Worm (Caenorhabditis elegans) whole organism, midembryonic: ENCODE data around the gene C10A4.1.

ENCODE experiments used
- T22C8.4 ChIP-seq: fragments of 200-800 bp; sonication (Bioruptor generic); IDR thresholded peaks from 2 replicates; pipeline ENCODE4 v1.3.6; 2022; ENCODE audit warnings: missing genetic modification characterization, missing compliant biosample characterization
- cog-1 ChIP-seq: sonication (generic microtip); optimal IDR thresholded peaks from 2 replicates; lab custom pipeline; 2016; ENCODE audit warnings: missing genetic modification characterization, missing compliant biosample characterization
- flt-1 ChIP-seq: fragments of 200-800 bp; sonication (Bioruptor generic); IDR thresholded peaks from 2 replicates; pipeline ENCODE4 v1.3.6; 2022; ENCODE audit warnings: missing genetic modification characterization, missing compliant biosample characterization
- klf-2 ChIP-seq: fragments of 200-800 bp; sonication (Bioruptor generic); conservative IDR thresholded peaks from 2 replicates; pipeline ENCODE4 v1.3.6; 2022; ENCODE audit warnings: missing genetic modification reagents, missing genetic modification characterization, missing compliant biosample characterization
- med-1 ChIP-seq: sonication (generic microtip); optimal IDR thresholded peaks from 2 replicates; lab custom pipeline; 2017; ENCODE audit warnings: missing genetic modification characterization, mild to moderate bottlenecking, missing compliant biosample characterization, antibody characterized with exemption, missing genetic modification reagents; ENCODE audit not compliant: insufficient read depth
- ref-1 ChIP-seq: fragments of 200-800 bp; sonication (Bioruptor generic); conservative IDR thresholded peaks from 2 replicates; pipeline ENCODE4 v1.3.6; 2022; ENCODE audit warnings: missing genetic modification reagents, missing genetic modification characterization, missing compliant biosample characterization
- tab-1 ChIP-seq: fragments of 200-800 bp; sonication (Bioruptor generic); IDR thresholded peaks from 2 replicates; pipeline ENCODE4 v1.3.6; 2022; ENCODE audit warnings: missing genetic modification characterization, missing compliant biosample characterization
- ztf-23 ChIP-seq: fragments of 200-800 bp; sonication (Bioruptor generic); IDR thresholded peaks from 2 replicates; pipeline ENCODE4 v1.3.6; 2022; ENCODE audit warnings: missing genetic modification reagents, missing genetic modification characterization, missing compliant biosample characterization
- ztf-29 ChIP-seq: fragments of 200-800 bp; sonication (Bioruptor generic); IDR thresholded peaks from 2 replicates; pipeline ENCODE4 v1.3.6; 2022; ENCODE audit warnings: missing genetic modification reagents, missing genetic modification characterization, missing compliant biosample characterization

Gene C10A4.1

DNA sequence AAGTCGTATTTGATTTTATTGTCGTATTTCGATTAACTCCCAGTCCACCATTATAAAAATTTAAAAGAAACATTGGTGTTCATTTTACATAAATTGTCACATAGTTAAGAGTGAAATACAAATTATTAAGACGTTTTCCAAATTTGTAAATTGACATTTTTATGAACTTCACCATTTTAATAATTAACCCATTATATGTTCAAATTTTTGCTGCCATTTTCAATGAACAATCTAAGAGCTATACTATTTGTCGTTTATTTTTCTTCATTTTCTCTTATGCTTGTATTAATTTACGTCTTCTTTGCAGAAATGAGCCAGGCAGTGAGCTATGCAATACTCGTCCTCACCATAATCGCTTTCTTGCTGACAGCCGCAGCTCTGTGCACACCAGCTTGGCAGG, 15.0 kb downstream of the C10A4.1 start, which contains the start of gene clc-2:
clc-2 (plus strand) TSS at position 301 of the 400 bp plus-strand sequence.
- TF ChIP-seq klf-2 (GFP tag; lab: Robert Waterston, UW), result no peak
- no peak for TF ChIP-seq ztf-29 (GFP tag; lab: Robert Waterston, UW)
- TF ChIP-seq ref-1, result no peak
- TF ChIP-seq T22C8.4 (GFP tag; lab: Robert Waterston, UW), result no peak
- no peak for TF ChIP-seq flt-1 (GFP tag; lab: Robert Waterston, UW)
- TF ChIP-seq tab-1, result no peak
- no peak for TF ChIP-seq cog-1 (tag; lab: Kevin White, UChicago)
- no peak for TF ChIP-seq med-1 (GFP tag; lab: Kevin White, UChicago)
- TF ChIP-seq ztf-23 (GFP tag; lab: Robert Waterston, UW), result no peak

DNA sequence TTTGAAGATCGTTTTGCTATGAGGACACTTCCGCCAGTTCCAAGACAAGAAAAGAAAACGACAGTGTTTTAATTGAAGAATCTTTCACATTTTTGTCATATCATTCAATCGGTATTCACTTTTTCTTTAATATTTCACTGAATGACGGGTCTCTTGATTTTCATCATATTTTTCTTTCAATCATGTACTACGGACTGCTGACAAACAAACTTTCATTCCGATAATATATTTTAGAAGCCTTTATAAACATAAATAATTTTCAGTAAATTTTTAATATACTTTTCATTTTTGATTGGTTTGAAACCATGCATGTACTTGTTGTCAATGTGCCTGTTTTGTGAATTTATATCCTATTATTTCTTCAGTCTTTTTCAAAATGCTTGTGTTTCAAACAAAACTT, 17.1 kb downstream of the C10A4.1 start, which contains the start of gene clc-5:
clc-5 (plus strand) TSS at position 301 of the 400 bp plus-strand sequence.
- TF ChIP-seq ztf-29 (GFP tag; lab: Robert Waterston, UW) (no peak), med-1 (GFP tag; lab: Kevin White, UChicago) (no peak), ztf-23 (GFP tag; lab: Robert Waterston, UW) (no peak), T22C8.4 (GFP tag; lab: Robert Waterston, UW) (no peak), flt-1 (GFP tag; lab: Robert Waterston, UW) (no peak), tab-1 (no peak), klf-2 (GFP tag; lab: Robert Waterston, UW) (no peak), cog-1 (tag; lab: Kevin White, UChicago) (no peak), ref-1 (no peak)

DNA sequence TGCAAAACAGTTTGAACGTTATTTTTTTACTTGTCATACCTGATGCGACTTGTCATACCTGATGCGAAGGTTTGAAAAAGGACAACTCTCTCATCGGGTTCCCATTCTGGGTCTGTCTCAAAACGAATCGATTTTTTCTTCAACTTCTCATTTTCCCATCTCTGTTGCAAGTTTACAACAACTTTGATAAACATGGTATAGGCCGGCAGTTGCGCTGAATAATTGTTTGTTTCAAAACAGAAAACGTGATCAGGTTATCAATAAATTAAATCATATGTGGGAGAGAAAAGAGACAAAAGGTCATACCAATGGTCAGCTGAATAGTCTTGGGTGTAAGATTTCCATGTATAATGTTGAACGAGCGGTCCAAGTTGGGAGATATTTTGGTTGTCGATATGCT, 20.7 kb downstream of the C10A4.1 start:
- TF ChIP-seq med-1 (GFP tag; lab: Kevin White, UChicago), result no peak
- no peak for TF ChIP-seq tab-1
- TF ChIP-seq T22C8.4 (GFP tag; lab: Robert Waterston, UW), result no peak
- TF ChIP-seq flt-1 (GFP tag; lab: Robert Waterston, UW), result no peak
- no peak for TF ChIP-seq klf-2 (GFP tag; lab: Robert Waterston, UW)
- TF ChIP-seq ref-1, result no peak

DNA sequence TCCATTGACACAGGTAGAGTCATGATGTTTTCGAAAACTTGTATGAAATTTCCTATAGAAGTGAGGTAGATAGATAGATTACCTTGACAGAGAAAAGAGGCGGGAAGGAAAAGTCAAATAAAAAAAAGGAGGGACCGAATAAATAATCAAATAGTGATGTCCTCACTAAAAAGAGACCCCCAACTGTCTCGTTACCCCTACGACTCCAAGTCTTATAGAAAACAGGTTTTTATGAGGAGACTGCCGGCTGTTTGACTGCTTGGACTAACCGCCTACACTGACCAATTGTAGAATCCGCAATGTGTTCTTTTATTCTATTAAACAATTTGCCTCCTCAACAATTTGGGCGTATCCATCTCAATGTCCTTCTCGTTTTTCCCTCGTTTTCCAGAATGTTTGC, 21.8 kb downstream of the C10A4.1 start, which contains the start of gene C01C10.2:
C01C10.2 (minus strand) TSS at position 170 of the 400 bp plus-strand sequence.
- no peak for TF ChIP-seq T22C8.4 (GFP tag; lab: Robert Waterston, UW)
- no peak for TF ChIP-seq tab-1
- no peak for TF ChIP-seq ref-1

DNA sequence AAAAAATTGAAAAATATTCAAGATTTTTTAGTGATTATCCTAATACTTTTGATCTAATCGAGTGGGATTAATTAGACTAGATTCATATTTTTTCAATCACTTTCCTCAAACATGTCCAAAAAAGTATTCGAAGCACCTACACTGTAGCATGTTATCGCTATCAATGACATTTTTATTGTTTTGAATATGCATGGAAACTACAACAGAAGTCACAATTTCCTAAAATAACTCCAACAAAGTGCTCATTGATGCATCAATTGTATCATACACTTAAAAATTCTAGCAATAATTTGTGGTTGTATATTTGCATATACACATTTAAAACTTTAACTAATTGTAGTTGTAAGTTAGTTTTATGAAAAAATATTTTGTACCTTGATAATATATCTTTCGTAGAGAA, 23.9 kb downstream of the C10A4.1 start:
- TF ChIP-seq tab-1, result no peak
- no peak for TF ChIP-seq med-1 (GFP tag; lab: Kevin White, UChicago)

DNA sequence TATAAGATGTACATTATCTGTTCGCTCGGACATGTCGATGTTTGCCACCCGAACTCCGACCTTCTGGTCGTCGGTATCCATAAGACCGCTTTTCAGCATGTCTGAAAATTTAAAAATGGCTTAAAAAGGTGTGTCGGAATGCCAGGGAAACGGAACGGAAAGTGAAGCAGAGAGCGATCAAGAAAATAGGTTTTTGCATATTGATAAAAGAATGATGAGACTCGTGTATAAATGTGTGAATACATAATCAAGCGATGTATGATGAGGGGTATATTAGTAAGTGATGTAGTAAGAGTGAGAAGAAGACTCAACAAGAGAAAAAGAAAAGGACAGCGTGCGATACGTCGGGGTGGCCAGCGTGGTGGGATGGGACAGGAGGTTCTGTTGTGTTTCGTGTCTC, 26.3 kb downstream of the C10A4.1 start, which contains the start of gene acl-12:
acl-12 (minus strand) TSS at position 101 of the 400 bp plus-strand sequence.
- TF ChIP-seq ztf-23 (GFP tag; lab: Robert Waterston, UW) (no peak), cog-1 (tag; lab: Kevin White, UChicago) (no peak), T22C8.4 (GFP tag; lab: Robert Waterston, UW) (no peak), ref-1 (no peak), ztf-29 (GFP tag; lab: Robert Waterston, UW) (no peak), flt-1 (GFP tag; lab: Robert Waterston, UW) (no peak), tab-1 (no peak), med-1 (GFP tag; lab: Kevin White, UChicago) (no peak), klf-2 (GFP tag; lab: Robert Waterston, UW) (no peak)

DNA sequence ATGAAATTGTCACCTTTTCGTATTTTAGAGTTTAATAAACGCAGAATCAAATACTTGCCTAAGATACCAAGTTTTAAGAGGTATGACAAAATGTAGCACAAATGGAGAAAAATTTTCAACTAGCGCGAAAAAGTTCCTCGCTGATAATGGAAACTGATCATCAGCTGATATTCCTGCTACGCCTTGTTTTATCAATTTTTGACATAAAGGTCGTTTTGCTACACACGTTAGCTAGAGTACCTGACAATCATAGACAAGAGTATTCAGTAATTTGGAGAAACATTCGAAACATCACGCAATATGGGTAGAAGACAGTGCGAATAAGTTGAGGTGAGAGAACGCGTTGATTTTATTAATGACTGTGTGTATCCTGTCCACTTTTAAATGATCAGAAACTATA, 29.6 kb downstream of the C10A4.1 start:
- TF ChIP-seq T22C8.4 (GFP tag; lab: Robert Waterston, UW), result no peak

DNA sequence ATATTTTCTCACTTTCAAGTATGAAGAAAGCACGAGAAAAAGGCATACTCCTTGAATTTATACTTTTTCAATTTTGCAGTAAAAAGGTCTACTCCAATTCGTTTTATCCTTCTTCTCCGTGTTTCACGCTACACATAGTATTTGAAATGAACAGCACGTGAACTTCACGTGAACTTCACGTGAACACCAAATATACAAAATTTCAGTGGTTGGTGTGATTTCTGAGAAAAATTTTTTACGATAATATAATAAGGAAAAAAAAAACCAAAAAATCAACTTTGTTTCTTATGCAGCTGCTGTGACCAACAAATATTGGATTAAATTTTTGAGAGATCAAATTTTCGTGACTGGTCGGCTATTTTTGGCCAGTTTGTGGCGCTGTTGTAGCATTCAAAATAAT, 30.3 kb downstream of the C10A4.1 start:
- TF ChIP-seq flt-1 (GFP tag; lab: Robert Waterston, UW) (no peak), tab-1 (no peak), ref-1 (no peak), cog-1 (tag; lab: Kevin White, UChicago) (no peak), ztf-23 (GFP tag; lab: Robert Waterston, UW) (no peak), T22C8.4 (GFP tag; lab: Robert Waterston, UW) (no peak), klf-2 (GFP tag; lab: Robert Waterston, UW) (no peak), ztf-29 (GFP tag; lab: Robert Waterston, UW) (no peak)

DNA sequence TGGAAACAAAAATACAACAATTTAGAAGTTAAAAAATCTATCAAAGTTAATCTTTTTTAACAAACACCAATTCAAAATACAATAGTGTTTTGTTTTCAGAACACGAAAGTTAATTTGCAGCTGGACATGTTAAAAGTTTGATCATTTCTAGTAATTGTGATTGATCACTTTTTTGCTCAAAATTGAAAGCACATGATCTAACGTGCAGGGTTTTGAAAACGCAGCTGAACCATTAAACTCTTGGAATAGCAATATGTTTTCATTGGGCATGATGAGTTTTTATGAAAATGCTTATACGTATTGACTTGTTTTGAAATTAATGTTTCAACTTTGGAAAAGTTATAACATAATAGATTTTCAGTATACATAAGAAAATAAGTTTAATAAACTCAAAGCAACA, 31.2 kb downstream of the C10A4.1 start:
- TF ChIP-seq ztf-23 (GFP tag; lab: Robert Waterston, UW), result no peak
- TF ChIP-seq med-1 (GFP tag; lab: Kevin White, UChicago), result no peak
- no peak for TF ChIP-seq ztf-29 (GFP tag; lab: Robert Waterston, UW)
- TF ChIP-seq klf-2 (GFP tag; lab: Robert Waterston, UW), result no peak
- no peak for TF ChIP-seq T22C8.4 (GFP tag; lab: Robert Waterston, UW)

DNA sequence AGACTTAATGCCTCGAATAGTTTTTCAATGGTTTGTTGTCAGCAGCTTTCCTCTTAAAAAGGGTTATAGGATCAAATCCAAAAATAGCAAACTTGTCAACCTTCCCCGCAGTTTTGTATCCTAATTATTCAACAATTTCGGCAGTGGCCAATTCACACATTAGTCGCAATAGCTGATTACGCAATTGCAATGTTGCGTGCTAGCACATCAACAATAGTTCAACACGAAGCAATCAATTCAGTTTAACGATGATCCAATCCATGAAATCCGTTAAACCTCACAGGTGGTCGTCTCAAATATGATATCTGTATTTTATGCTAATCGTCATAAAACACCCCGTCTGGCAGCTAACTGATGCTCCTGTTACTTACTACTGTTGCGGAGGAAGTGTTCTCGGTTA, 36.4 kb downstream of the C10A4.1 start:
- TF ChIP-seq tab-1 (0 out of 2 replicates have a peak, but pooled peaks have one; percentile 53), ztf-23 (GFP tag; lab: Robert Waterston, UW) (no peak)

DNA sequence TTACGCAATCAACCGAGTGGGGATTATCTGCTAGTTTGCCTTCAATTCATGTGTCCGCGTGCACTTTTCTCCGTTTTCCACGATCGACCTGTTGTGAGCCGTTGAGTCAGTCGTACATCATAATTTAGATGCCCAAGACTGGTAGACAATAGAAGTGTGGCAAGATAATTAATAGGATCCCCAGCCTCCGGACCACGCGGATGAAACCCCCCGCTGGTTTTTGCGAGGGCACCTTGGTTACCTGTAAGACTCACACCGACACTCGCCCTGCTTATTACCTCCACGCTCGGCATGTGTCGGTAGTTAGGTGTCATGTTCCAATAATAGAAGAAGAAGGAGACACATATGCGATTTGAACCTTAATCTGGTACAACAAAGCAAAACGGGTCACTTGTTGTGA, 39.8 kb downstream of the C10A4.1 start:
- TF ChIP-seq flt-1 (GFP tag; lab: Robert Waterston, UW) (0 out of 2 replicates have a peak, but pooled peaks have one; percentile 15), T22C8.4 (GFP tag; lab: Robert Waterston, UW) (no peak)
